Fruit fly (Drosophila melanogaster) whole organism, embryonic: ENCODE data around the gene CG5087.

Experiments used
- CG12942 ChIP-seq: fragments of 200-800 bp; sonication (Bioruptor generic); optimal IDR thresholded peaks from 3 replicates; lab custom pipeline; 2016; ENCODE audit warnings: missing biosample characterization, missing genetic modification characterization
- CG15269 ChIP-seq: fragments of 200-800 bp; sonication (Bioruptor generic); optimal IDR thresholded peaks from 2 replicates; lab custom pipeline; 2018; ENCODE audit warnings: missing biosample characterization, mild to moderate bottlenecking, missing genetic modification characterization, moderate library complexity
- CG17912 ChIP-seq: fragments of 200-800 bp; sonication (Bioruptor generic); optimal IDR thresholded peaks from 2 replicates; lab custom pipeline; 2018; ENCODE audit warnings: missing biosample characterization, mild to moderate bottlenecking, missing genetic modification characterization
- CG18599 ChIP-seq: fragments of 200-800 bp; sonication (Bioruptor generic); optimal IDR thresholded peaks from 3 replicates; lab custom pipeline; 2017; ENCODE audit warnings: missing biosample characterization, missing genetic modification characterization, mild to moderate bottlenecking, moderate library complexity, missing genetic modification reagents
- CG2199 ChIP-seq: fragments of 200-800 bp; sonication (Bioruptor generic); IDR thresholded peaks from 3 replicates; pipeline ENCODE4 v1.3.6; 2022; ENCODE audit warnings: missing biosample characterization, missing genetic modification characterization
- CG2712 ChIP-seq: fragments of 200-800 bp; optimal IDR thresholded peaks from 3 replicates; lab custom pipeline; 2019; ENCODE audit warnings: missing biosample characterization, mild to moderate bottlenecking, missing genetic modification characterization, moderate library complexity
- CG31388 ChIP-seq: fragments of 200-800 bp; sonication (Bioruptor generic); optimal IDR thresholded peaks from 2 replicates; lab custom pipeline; 2016; ENCODE audit warnings: missing biosample characterization, missing genetic modification characterization
- CG32767 ChIP-seq: fragments of 200-800 bp; sonication (Bioruptor generic); IDR thresholded peaks from 2 replicates; pipeline ENCODE4 v1.3.6; 2022; ENCODE audit warnings: missing biosample characterization, missing genetic modification characterization
- CG32772 ChIP-seq: fragments of 200-800 bp; sonication (Bioruptor generic); IDR thresholded peaks from 2 replicates; pipeline ENCODE4 v1.3.6; 2022; ENCODE audit warnings: missing biosample characterization, missing genetic modification characterization
- CG3726 ChIP-seq: fragments of 200-800 bp; sonication (Bioruptor generic); IDR thresholded peaks from 3 replicates; pipeline ENCODE4, ENCODE4 v1.3.6; 2022; ENCODE audit warnings: missing biosample characterization, missing genetic modification characterization
- CG3995 ChIP-seq: fragments of 200-800 bp; sonication (Bioruptor generic); optimal IDR thresholded peaks from 3 replicates; lab custom pipeline; 2016; ENCODE audit warnings: missing biosample characterization, missing genetic modification characterization
- CG5180 ChIP-seq: fragments of 200-800 bp; sonication (Bioruptor generic); optimal IDR thresholded peaks from 3 replicates; lab custom pipeline; 2017; ENCODE audit warnings: missing biosample characterization, missing genetic modification characterization, mild to moderate bottlenecking, moderate library complexity, missing genetic modification reagents
- CG6765 ChIP-seq: fragments of 200-800 bp; sonication (Bioruptor generic); optimal IDR thresholded peaks from 3 replicates; lab custom pipeline; 2017; ENCODE audit warnings: missing biosample characterization, mild to moderate bottlenecking, missing genetic modification characterization
- CG8281 ChIP-seq: fragments of 200-800 bp; sonication (Bioruptor generic); optimal IDR thresholded peaks from 2 replicates; lab custom pipeline; 2018; ENCODE audit warnings: missing biosample characterization, mild to moderate bottlenecking, missing genetic modification characterization, moderate library complexity
- CG8359 ChIP-seq: fragments of 200-800 bp; sonication (Bioruptor generic); optimal IDR thresholded peaks from 2 replicates; lab custom pipeline; 2017; ENCODE audit warnings: missing biosample characterization, mild to moderate bottlenecking, missing genetic modification characterization, borderline replicate concordance
- CG9932 ChIP-seq: fragments of 200-800 bp; sonication (Bioruptor generic); IDR thresholded peaks from 2 replicates; pipeline ENCODE4 v1.3.6; 2022; ENCODE audit warnings: missing biosample characterization, missing genetic modification characterization
- D19A ChIP-seq: fragments of 200-800 bp; optimal IDR thresholded peaks from 3 replicates; lab custom pipeline; 2019; ENCODE audit warnings: missing biosample characterization, mild to moderate bottlenecking, missing genetic modification characterization, moderate library complexity
- D19B ChIP-seq: fragments of 200-800 bp; sonication (Bioruptor generic); optimal IDR thresholded peaks from 2 replicates; lab custom pipeline; 2017; ENCODE audit warnings: missing biosample characterization, mild to moderate bottlenecking, missing genetic modification characterization
- Deaf1 ChIP-seq: fragments of 200-800 bp; optimal IDR thresholded peaks from 3 replicates; lab custom pipeline; 2019; ENCODE audit warnings: missing biosample characterization, mild to moderate bottlenecking, missing genetic modification characterization, moderate library complexity
- Dek ChIP-seq: fragments of 200-800 bp; sonication (Bioruptor generic); optimal IDR thresholded peaks from 3 replicates; lab custom pipeline; 2019; ENCODE audit warnings: missing biosample characterization, mild to moderate bottlenecking, missing genetic modification characterization, moderate library complexity
- Dfd ChIP-seq, 2 experiments: fragments of >200 bp; optimal IDR thresholded peaks; 2 replicates each; lab custom pipeline; 2017; ENCODE audit warnings: missing biosample characterization in 2 of 2, missing genetic modification characterization in 2 of 2
- Doc2 ChIP-seq: fragments of 200-800 bp; sonication (Bioruptor generic); IDR thresholded peaks from 2 replicates; pipeline ENCODE4 v1.3.6; 2022; ENCODE audit warnings: missing biosample characterization, missing genetic modification characterization
- Hr78 ChIP-seq, 2 experiments: fragments of 200-800 bp in 1 of 2; fragments of >200 bp in 1 of 2; sonication (Bioruptor generic) in 1 of 2; optimal IDR thresholded peaks; 2 replicates each; lab custom pipeline; 2017 to 2019; ENCODE audit warnings: missing biosample characterization in 2 of 2, missing genetic modification characterization in 2 of 2, mild to moderate bottlenecking in 1 of 2, moderate library complexity in 1 of 2
- Lim3 ChIP-seq: fragments of 200-800 bp; sonication (Bioruptor generic); IDR thresholded peaks from 2 replicates; pipeline ENCODE4 v1.3.6; 2022; ENCODE audit warnings: missing biosample characterization, missing genetic modification characterization
- Max ChIP-seq: fragments of 200-800 bp; sonication (Bioruptor generic); optimal IDR thresholded peaks from 2 replicates; lab custom pipeline; 2016; ENCODE audit warnings: missing biosample characterization, mild to moderate bottlenecking, missing genetic modification characterization
- Nf-YB ChIP-seq: fragments of 200-800 bp; sonication (Bioruptor generic); optimal IDR thresholded peaks from 3 replicates; lab custom pipeline; 2019; ENCODE audit warnings: missing biosample characterization, mild to moderate bottlenecking, missing genetic modification characterization, moderate library complexity
- Scr ChIP-seq: fragments of 200-800 bp; sonication (Bioruptor generic); IDR thresholded peaks from 2 replicates; pipeline ENCODE4 v1.3.6; 2022; ENCODE audit warnings: missing biosample characterization, missing genetic modification characterization; ENCODE audit not compliant: partially characterized antibody
- al ChIP-seq: fragments of 200-800 bp; sonication (Bioruptor generic); IDR thresholded peaks from 2 replicates; pipeline ENCODE4 v1.3.6; 2022; ENCODE audit warnings: missing biosample characterization, missing genetic modification characterization
- chif ChIP-seq, 2 experiments: fragments of 200-800 bp; sonication (Bioruptor generic); optimal IDR thresholded peaks; 3 replicates each; lab custom pipeline; 2016; ENCODE audit warnings: missing biosample characterization in 2 of 2, missing genetic modification characterization in 2 of 2
- chm ChIP-seq: fragments of 200-800 bp; sonication (Bioruptor generic); IDR thresholded peaks from 2 replicates; pipeline ENCODE4 v1.3.6; 2022; ENCODE audit warnings: missing biosample characterization, missing genetic modification characterization
- cwo ChIP-seq: fragments of 200-800 bp; sonication (Bioruptor generic); optimal IDR thresholded peaks from 3 replicates; lab custom pipeline; 2017; ENCODE audit warnings: missing biosample characterization, missing genetic modification characterization, mild to moderate bottlenecking, moderate library complexity, missing genetic modification reagents
- dati ChIP-seq: fragments of 200-800 bp; sonication (Bioruptor generic); IDR thresholded peaks from 2 replicates; pipeline ENCODE4 v1.3.6; 2022; ENCODE audit warnings: missing biosample characterization, missing genetic modification characterization
- eve ChIP-seq, 2 experiments: fragments of >200 bp; optimal IDR thresholded peaks; 2 replicates each; lab custom pipeline; 2017; ENCODE audit warnings: missing biosample characterization in 2 of 2, missing genetic modification characterization in 2 of 2
- fru ChIP-seq: fragments of >200 bp; optimal IDR thresholded peaks from 2 replicates; lab custom pipeline; 2017
- gfzf ChIP-seq: fragments of 200-800 bp; sonication (Bioruptor generic); optimal IDR thresholded peaks from 2 replicates; lab custom pipeline; 2016; ENCODE audit warnings: missing biosample characterization, mild to moderate bottlenecking, missing genetic modification characterization, moderate library complexity
- grau ChIP-seq: fragments of 200-800 bp; optimal IDR thresholded peaks from 3 replicates; lab custom pipeline; 2019; ENCODE audit warnings: missing biosample characterization, mild to moderate bottlenecking, missing genetic modification characterization, moderate library complexity
- grn ChIP-seq: fragments of 200-800 bp; sonication (Bioruptor generic); optimal IDR thresholded peaks from 3 replicates; lab custom pipeline; 2017; ENCODE audit warnings: missing biosample characterization, missing genetic modification characterization
- lab ChIP-seq: fragments of 200-800 bp; sonication (Bioruptor generic); optimal IDR thresholded peaks from 3 replicates; lab custom pipeline; 2017; ENCODE audit warnings: missing biosample characterization, missing genetic modification characterization, mild to moderate bottlenecking, moderate library complexity, missing genetic modification reagents
- maf-S ChIP-seq: fragments of 200-800 bp; sonication (Bioruptor generic); optimal IDR thresholded peaks from 2 replicates; lab custom pipeline; 2016; ENCODE audit warnings: missing biosample characterization, missing genetic modification characterization
- peb ChIP-seq: fragments of 200-800 bp; sonication (Bioruptor generic); IDR thresholded peaks from 2 replicates; pipeline ENCODE4 v1.3.6; 2022; ENCODE audit warnings: missing biosample characterization, missing genetic modification characterization
- phol ChIP-seq: fragments of 200-800 bp; sonication (Bioruptor generic); optimal IDR thresholded peaks from 3 replicates; lab custom pipeline; 2018; ENCODE audit warnings: missing biosample characterization, mild to moderate bottlenecking, missing genetic modification characterization, moderate library complexity
- pum ChIP-seq: fragments of 200-800 bp; sonication (Bioruptor generic); optimal IDR thresholded peaks from 2 replicates; lab custom pipeline; 2016; ENCODE audit warnings: missing biosample characterization, missing genetic modification characterization
- repo ChIP-seq: fragments of 200-800 bp; sonication (Bioruptor generic); optimal IDR thresholded peaks from 2 replicates; lab custom pipeline; 2016; ENCODE audit warnings: missing biosample characterization, missing genetic modification characterization
- scrt ChIP-seq: fragments of 200-800 bp; sonication (Bioruptor generic); optimal IDR thresholded peaks from 2 replicates; lab custom pipeline; 2018; ENCODE audit warnings: missing biosample characterization, mild to moderate bottlenecking, missing genetic modification characterization, moderate library complexity
- sens-2 ChIP-seq: fragments of 200-800 bp; sonication (Bioruptor generic); IDR thresholded peaks from 2 replicates; pipeline ENCODE4 v1.3.6; 2022; ENCODE audit warnings: missing biosample characterization, missing genetic modification characterization
- sima ChIP-seq: fragments of 200-800 bp; sonication (Bioruptor generic); optimal IDR thresholded peaks from 2 replicates; lab custom pipeline; 2016; ENCODE audit warnings: missing biosample characterization, missing genetic modification characterization
- tio ChIP-seq: fragments of 200-800 bp; sonication (Bioruptor generic); optimal IDR thresholded peaks from 2 replicates; lab custom pipeline; 2017; ENCODE audit warnings: missing biosample characterization, missing genetic modification characterization, inconsistent platforms
- trem ChIP-seq: fragments of 200-800 bp; optimal IDR thresholded peaks from 3 replicates; lab custom pipeline; 2019; ENCODE audit warnings: missing biosample characterization, mild to moderate bottlenecking, missing genetic modification characterization, moderate library complexity
- unpg ChIP-seq: fragments of 200-800 bp; sonication (Bioruptor generic); optimal IDR thresholded peaks from 3 replicates; lab custom pipeline; 2018; ENCODE audit warnings: missing biosample characterization, mild to moderate bottlenecking, missing genetic modification characterization, moderate library complexity
- usp ChIP-seq: fragments of >200 bp; optimal IDR thresholded peaks from 2 replicates; lab custom pipeline; 2017; ENCODE audit warnings: missing biosample characterization, missing genetic modification characterization
- wek ChIP-seq: fragments of 200-800 bp; sonication (Bioruptor generic); optimal IDR thresholded peaks from 3 replicates; lab custom pipeline; 2018; ENCODE audit warnings: missing biosample characterization, mild to moderate bottlenecking, missing genetic modification characterization, moderate library complexity

CG5087 gene

dm6 chr3L:9023627-9024026, 25.6 kb downstream of the CG5087 start (continued):
- TF ChIP-seq CG15269 (tag; lab: Kevin White, UChicago) (peak; percentile 37), CG32772 (peak; percentile 56), D19A (peak; percentile 70), Dek (tag; lab: Kevin White, UChicago) (no peak), CG9932 (GFP tag; lab: Robert Waterston, UW) (no peak), wek (GFP tag; lab: Kevin White, UChicago) (no peak), CG17912 (GFP tag; lab: Kevin White, UChicago) (no peak), Deaf1 (tag; lab: Kevin White, UChicago) (peak; percentile 45), pum (peak; percentile 63), Lim3 (GFP tag; lab: Robert Waterston, UW) (no peak), unpg (peak; percentile 58), usp (GFP tag; lab: Kevin White, UChicago) (no peak), D19B (GFP tag; lab: Kevin White, UChicago) (no peak), CG31388 (GFP tag; lab: Kevin White, UChicago) (peak; percentile 10), Hr78 (GFP tag; optimal IDR thresholded peaks at IDR 0.05; lab: Kevin White, UChicago) (no peak), peb (GFP tag; lab: Robert Waterston, UW) (no peak), trem (tag; lab: Kevin White, UChicago) (peak; percentile 66), sens-2 (peak; percentile 10; the same call in 1 of the 2 replicates), dati (no peak), gfzf (GFP tag; lab: Kevin White, UChicago) (no peak), CG2712 (tag; lab: Kevin White, UChicago) (peak; percentile 85), Doc2 (no peak), CG2199 (GFP tag; lab: Robert Waterston, UW) (no peak; the same call in 2 of the 3 replicates), lab (peak; percentile 43), repo (GFP tag; lab: Kevin White, UChicago) (no peak), Dfd (GFP tag; optimal IDR thresholded peaks at IDR 0.05; lab: Kevin White, UChicago) (no peak), maf-S (peak; percentile 22), CG3726 (GFP tag; lab: Robert Waterston, UW) (no peak), Nf-YB (GFP tag; lab: Kevin White, UChicago) (no peak), Max (GFP tag; lab: Kevin White, UChicago) (peak; percentile 55), scrt (peak; percentile 36), phol (tag; lab: Kevin White, UChicago) (peak; percentile 72), CG12942 (GFP tag; lab: Kevin White, UChicago) (peak; percentile 8), al (GFP tag; lab: Robert Waterston, UW) (0 out of 2 replicates have a peak, but pooled peaks have one; percentile 20), CG8359 (GFP tag; lab: Kevin White, UChicago) (no peak), cwo (peak; percentile 45), grn (GFP tag; lab: Kevin White, UChicago) (peak; percentile 25), CG6765 (no peak), grau (peak; percentile 70), Scr (GFP tag; lab: Robert Waterston, UW) (no peak), tio (peak; percentile 64), fru (lab: Kevin White, UChicago) (no peak), CG18599 (GFP tag; lab: Kevin White, UChicago) (peak; percentile 68), eve (GFP tag; optimal IDR thresholded peaks at IDR 0.05; lab: Kevin White, UChicago) (no peak), CG3995 (GFP tag; lab: Kevin White, UChicago) (no peak), sima (peak; percentile 19), chm (GFP tag; lab: Robert Waterston, UW) (peak; percentile 41; the same call in 1 of the 2 replicates), CG32767 (no peak), CG5180 (no peak), CG8281 (peak; percentile 8), chif (GFP tag; optimal IDR thresholded peaks at IDR 0.05; lab: Kevin White, UChicago) (peak; percentile 54 to 85)
